Worm (Caenorhabditis elegans) whole organism, L2 larva: Measurements from ENCODE around the gene sri-40.
"Not testable (repeated sequence)": the region's sequence is repeated elsewhere in the genome, so short reads cannot be mapped to it uniquely, and the experiment has no call there.

Source experiments
- C34F6.9 ChIP-seq: fragments of 150-350 bp; optimal IDR thresholded peaks from 2 replicates; lab custom pipeline; 2014; ENCODE audit warnings: missing biosample characterization, missing genetic modification characterization
- ZK546.5 ChIP-seq: sonication (generic microtip); optimal IDR thresholded peaks from 2 replicates; lab custom pipeline; 2017; ENCODE audit warnings: missing biosample characterization, missing genetic modification characterization
- ama-1 ChIP-seq: fragments of 150-350 bp; optimal IDR thresholded peaks from 2 replicates; lab custom pipeline; 2018; ENCODE audit warnings: inconsistent platforms
- ceh-16 ChIP-seq: fragments of 150-350 bp; optimal IDR thresholded peaks from 2 replicates; lab custom pipeline; 2014; ENCODE audit warnings: missing biosample characterization, missing genetic modification characterization
- ceh-82 ChIP-seq: fragments of 150-350 bp; optimal IDR thresholded peaks from 2 replicates; lab custom pipeline; 2014; ENCODE audit warnings: missing biosample characterization, missing genetic modification characterization
- lin-11 ChIP-seq: fragments of 150-350 bp; sonication (generic microtip); optimal IDR thresholded peaks from 2 replicates; lab custom pipeline; 2014; ENCODE audit warnings: missing biosample characterization, missing genetic modification characterization, inconsistent platforms, mixed read lengths
- lin-13 ChIP-seq: fragments of 150-350 bp; optimal IDR thresholded peaks from 2 replicates; lab custom pipeline; 2014; ENCODE audit warnings: missing biosample characterization, missing genetic modification reagents, missing genetic modification characterization
- lsy-2 ChIP-seq, 2 experiments: fragments of 150-350 bp in 1 of 2; sonication (generic microtip) in 1 of 2; optimal IDR thresholded peaks; 2 replicates each; lab custom pipeline; 2014 to 2017; ENCODE audit warnings: missing biosample characterization in 2 of 2, missing genetic modification characterization in 2 of 2
- nhr-77 ChIP-seq: fragments of 150-350 bp; optimal IDR thresholded peaks from 2 replicates; lab custom pipeline; 2014; ENCODE audit warnings: missing biosample characterization, missing genetic modification characterization
- skn-1 ChIP-seq: sonication (generic microtip); optimal IDR thresholded peaks from 2 replicates; lab custom pipeline; 2017; ENCODE audit warnings: missing biosample characterization, missing genetic modification characterization
- zag-1 ChIP-seq: fragments of 150-350 bp; optimal IDR thresholded peaks from 2 replicates; lab custom pipeline; 2014; ENCODE audit warnings: missing biosample characterization, missing genetic modification characterization

- TF ChIP-seq zag-1 (tag; lab: Kevin White, UChicago); ama-1 (lab: Kevin White, UChicago); C34F6.9 (tag; lab: Kevin White, UChicago); ceh-82; ceh-16 (tag; lab: Kevin White, UChicago); lin-13 (GFP tag; lab: Kevin White, UChicago); nhr-77; lsy-2 (tag; optimal IDR thresholded peaks at IDR 0.05; lab: Kevin White, UChicago); skn-1 (tag; lab: Kevin White, UChicago); ZK546.5 (tag; lab: Kevin White, UChicago); lin-11: not testable (repeated sequence)
These were observed 5.6 kb downstream of the sri-40 start, which contains the start of the genes Y27F2A.6 and Y27F2A.8 for ce11 chrII:3183300-3183840.
